Worm (Caenorhabditis elegans) whole organism, midembryonic: Measurements from ENCODE around the gene T25G12.3.

ENCODE experiments used
- cog-1 ChIP-seq: sonication (generic microtip); optimal IDR thresholded peaks from 2 replicates; lab custom pipeline; 2016; ENCODE audit warnings: missing genetic modification characterization, missing compliant biosample characterization
- flt-1 ChIP-seq: fragments of 200-800 bp; sonication (Bioruptor generic); IDR thresholded peaks from 2 replicates; pipeline ENCODE4 v1.3.6; 2022; ENCODE audit warnings: missing genetic modification characterization, missing compliant biosample characterization
- klf-2 ChIP-seq: fragments of 200-800 bp; sonication (Bioruptor generic); conservative IDR thresholded peaks from 2 replicates; pipeline ENCODE4 v1.3.6; 2022; ENCODE audit warnings: missing genetic modification reagents, missing genetic modification characterization, missing compliant biosample characterization
- ref-1 ChIP-seq: fragments of 200-800 bp; sonication (Bioruptor generic); conservative IDR thresholded peaks from 2 replicates; pipeline ENCODE4 v1.3.6; 2022; ENCODE audit warnings: missing genetic modification reagents, missing genetic modification characterization, missing compliant biosample characterization
- ztf-23 ChIP-seq: fragments of 200-800 bp; sonication (Bioruptor generic); IDR thresholded peaks from 2 replicates; pipeline ENCODE4 v1.3.6; 2022; ENCODE audit warnings: missing genetic modification reagents, missing genetic modification characterization, missing compliant biosample characterization
- ztf-29 ChIP-seq: fragments of 200-800 bp; sonication (Bioruptor generic); IDR thresholded peaks from 2 replicates; pipeline ENCODE4 v1.3.6; 2022; ENCODE audit warnings: missing genetic modification reagents, missing genetic modification characterization, missing compliant biosample characterization

ce11 chrX:17243053-17243452 is 11.6 kb downstream of the T25G12.3 start, which contains the start of gene T25G12.13:
- no peak for TF ChIP-seq ref-1 (GFP tag; lab: Robert Waterston, UW)
- no peak for TF ChIP-seq klf-2 (GFP tag; lab: Robert Waterston, UW)
- TF ChIP-seq ztf-23 = no peak
- TF ChIP-seq flt-1 = no peak
- no peak for TF ChIP-seq cog-1 (tag; lab: Kevin White, UChicago)
- no peak for TF ChIP-seq ztf-29 (GFP tag; lab: Robert Waterston, UW)
